Fruit fly (Drosophila melanogaster) whole organism, prepupa: ENCODE results near the gene CG5968.

Experiments
- CG10631 ChIP-seq: fragments of 200-800 bp; sonication (Bioruptor generic); optimal IDR thresholded peaks from 2 replicates; lab custom pipeline; 2016; ENCODE audit warnings: missing biosample characterization, missing genetic modification characterization
- CG11762 ChIP-seq: fragments of 200-800 bp; sonication (Bioruptor generic); optimal IDR thresholded peaks from 3 replicates; lab custom pipeline; 2016; ENCODE audit warnings: missing biosample characterization, missing genetic modification characterization; ENCODE audit not compliant: insufficient read depth
- CG3919 ChIP-seq: fragments of 200-800 bp; sonication (Bioruptor generic); optimal IDR thresholded peaks from 3 replicates; lab custom pipeline; 2016; ENCODE audit warnings: missing biosample characterization, missing genetic modification characterization
- CG4318 ChIP-seq: fragments of 200-800 bp; sonication (Bioruptor generic); optimal IDR thresholded peaks from 3 replicates; lab custom pipeline; 2017; ENCODE audit warnings: missing biosample characterization, mild to moderate bottlenecking, missing genetic modification characterization
- Eip93F ChIP-seq: fragments of 200-800 bp; sonication (Bioruptor generic); optimal IDR thresholded peaks from 2 replicates; lab custom pipeline; 2016; ENCODE audit warnings: missing biosample characterization, mild to moderate bottlenecking, missing genetic modification characterization
- Hr4 ChIP-seq: fragments of 200-800 bp; sonication (Bioruptor generic); optimal IDR thresholded peaks from 3 replicates; lab custom pipeline; 2016; ENCODE audit warnings: missing biosample characterization, missing genetic modification characterization
- Met ChIP-seq: fragments of 200-800 bp; sonication (Bioruptor generic); optimal IDR thresholded peaks from 3 replicates; lab custom pipeline; 2016; ENCODE audit warnings: missing biosample characterization, missing genetic modification characterization
- Sox15 ChIP-seq: fragments of 200-800 bp; sonication (Bioruptor generic); optimal IDR thresholded peaks from 3 replicates; lab custom pipeline; 2016; ENCODE audit warnings: missing biosample characterization, missing genetic modification characterization
- achi ChIP-seq: fragments of 200-800 bp; sonication (Bioruptor generic); optimal IDR thresholded peaks from 3 replicates; lab custom pipeline; 2016; ENCODE audit warnings: missing biosample characterization, missing genetic modification characterization
- acj6 ChIP-seq: fragments of 200-800 bp; sonication (Bioruptor generic); optimal IDR thresholded peaks from 3 replicates; lab custom pipeline; 2016; ENCODE audit warnings: missing biosample characterization, missing genetic modification characterization
- fkh ChIP-seq: fragments of 200-800 bp; sonication (Bioruptor generic); optimal IDR thresholded peaks from 3 replicates; lab custom pipeline; 2017; ENCODE audit warnings: missing biosample characterization, mild to moderate bottlenecking, missing genetic modification characterization, moderate library complexity
- net ChIP-seq: fragments of 200-800 bp; sonication (Bioruptor generic); optimal IDR thresholded peaks from 3 replicates; lab custom pipeline; 2016; ENCODE audit warnings: missing biosample characterization, missing genetic modification characterization
- topi ChIP-seq: fragments of 200-800 bp; sonication (Bioruptor generic); optimal IDR thresholded peaks from 3 replicates; lab custom pipeline; 2016; ENCODE audit warnings: missing biosample characterization, missing genetic modification characterization

DNA sequence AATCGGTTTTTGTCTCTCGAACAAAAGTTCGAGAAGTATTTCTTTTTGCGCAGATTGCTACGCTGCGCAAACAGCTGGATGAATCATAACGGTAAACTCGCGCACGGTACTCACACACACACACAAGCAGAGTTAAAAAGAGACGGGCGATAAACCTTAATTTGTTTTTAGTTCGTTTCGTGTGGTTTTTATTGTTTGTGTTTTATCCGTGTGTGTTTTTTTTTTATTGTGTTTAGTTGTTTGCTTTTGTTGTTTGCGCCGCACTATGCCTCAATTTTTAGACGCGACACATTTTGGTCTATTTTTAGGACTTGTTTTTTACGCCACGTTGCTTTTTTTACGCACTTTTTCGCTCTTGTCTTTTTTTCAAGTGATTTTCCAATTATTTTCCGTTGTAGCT, 18.9 kb downstream of the CG5968 start:
- no peak for TF ChIP-seq CG4318 (GFP tag; lab: Kevin White, UChicago)
- TF ChIP-seq Met (GFP tag; lab: Kevin White, UChicago): no peak
- no peak for TF ChIP-seq CG11762 (GFP tag; lab: Kevin White, UChicago)
- TF ChIP-seq fkh (GFP tag; lab: Kevin White, UChicago): peak; percentile 81
- no peak for TF ChIP-seq net (GFP tag; lab: Kevin White, UChicago)
- TF ChIP-seq CG10631: no peak
- TF ChIP-seq Eip93F (GFP tag; lab: Kevin White, UChicago): no peak
- no peak for TF ChIP-seq achi (GFP tag; lab: Kevin White, UChicago)
- no peak for TF ChIP-seq Hr4 (GFP tag; lab: Kevin White, UChicago)
- TF ChIP-seq topi (GFP tag; lab: Kevin White, UChicago): no peak
- TF ChIP-seq acj6 (GFP tag; lab: Kevin White, UChicago): no peak
- TF ChIP-seq Sox15 (GFP tag; lab: Kevin White, UChicago): no peak
- TF ChIP-seq CG3919: no peak
